Fruit fly (Drosophila melanogaster): ENCODE measurements around the gene spz5.

Gene spz5

dm6 chr3L:2861949-2862569 is 29.9 kb downstream of the spz5 start (continued):
- TF ChIP-seq CG11294 (GFP tag; IDR thresholded peaks at IDR 0.05) (no peak), ss (GFP tag; optimal IDR thresholded peaks at IDR 0.05) (peak; percentile 33 to 38), Smox (GFP tag; optimal IDR thresholded peaks at IDR 0.05) (peak; percentile 18), CG6163 (GFP tag; IDR thresholded peaks at IDR 0.05) (no peak), CG3919 (GFP tag; optimal IDR thresholded peaks at IDR 0.05) (no peak), Ets96B (tag; optimal IDR thresholded peaks at IDR 0.05) (peak; percentile 16), CG11762 (GFP tag; optimal IDR thresholded peaks at IDR 0.05; ENCODE audit: insufficient read depth) (no peak), pdm3 (GFP tag; optimal IDR thresholded peaks at IDR 0.05) (peak; percentile 26), Blimp-1 (GFP tag; optimal IDR thresholded peaks at IDR 0.05) (no peak), CG6276 (GFP tag; optimal IDR thresholded peaks at IDR 0.05) (no peak), dsx (GFP tag; optimal IDR thresholded peaks at IDR 0.05; ENCODE audit: poor library complexity, severe bottlenecking) (peak; percentile 23), dac (GFP tag; optimal IDR thresholded peaks at IDR 0.05) (no peak), Eip78C (GFP tag) (peak; percentile 58), achi (GFP tag; optimal IDR thresholded peaks at IDR 0.05) (peak; percentile 16)

- TF ChIP-seq CG8319 (GFP tag; optimal IDR thresholded peaks at IDR 0.05) = no peak
- no peak for TF ChIP-seq fkh (GFP tag; optimal IDR thresholded peaks at IDR 0.05)
- peak; percentile 8 for TF ChIP-seq fd59A (GFP tag; optimal IDR thresholded peaks at IDR 0.05)
- no peak for TF ChIP-seq Eip93F (GFP tag; optimal IDR thresholded peaks at IDR 0.05)
- TF ChIP-seq OdsH (GFP tag; optimal IDR thresholded peaks at IDR 0.05) = peak; percentile 19
- TF ChIP-seq CG3032 (tag; optimal IDR thresholded peaks at IDR 0.05) = peak; percentile 29
- peak; percentile 23 for TF ChIP-seq Hr39 (GFP tag; optimal IDR thresholded peaks at IDR 0.05)
- TF ChIP-seq CG7368 (GFP tag; optimal IDR thresholded peaks at IDR 0.05) = no peak
- TF ChIP-seq topi (GFP tag; optimal IDR thresholded peaks at IDR 0.05) = peak; percentile 9
- TF ChIP-seq CG11762 (GFP tag; optimal IDR thresholded peaks at IDR 0.05; ENCODE audit: insufficient read depth) = no peak
- no peak for TF ChIP-seq Eip75B (GFP tag; optimal IDR thresholded peaks at IDR 0.05)
- TF ChIP-seq CG10669 (GFP tag; optimal IDR thresholded peaks at IDR 0.05) = peak; percentile 38
- TF ChIP-seq CG11294 (GFP tag; IDR thresholded peaks at IDR 0.05) = no peak
- peak; percentile 20 for TF ChIP-seq spab (GFP tag; optimal IDR thresholded peaks at IDR 0.05)
- TF ChIP-seq eg (GFP tag; IDR thresholded peaks at IDR 0.05) = no peak
- no peak for TF ChIP-seq Ets21C (GFP tag; optimal IDR thresholded peaks at IDR 0.05)
- TF ChIP-seq dsx (GFP tag; optimal IDR thresholded peaks at IDR 0.05; ENCODE audit: poor library complexity, severe bottlenecking) = no peak
- peak; percentile 1 for TF ChIP-seq CG31627 (GFP tag; optimal IDR thresholded peaks at IDR 0.05)
- peak; percentile 23 to 25 for TF ChIP-seq ss (GFP tag; optimal IDR thresholded peaks at IDR 0.05)
- TF ChIP-seq esn (GFP tag; optimal IDR thresholded peaks at IDR 0.05) = peak; percentile 10
- TF ChIP-seq CG8119 (GFP tag; IDR thresholded peaks at IDR 0.05) = no peak
- TF ChIP-seq Lpt (GFP tag; optimal IDR thresholded peaks at IDR 0.05) = no peak
- TF ChIP-seq CG6808 (GFP tag; optimal IDR thresholded peaks at IDR 0.05) = no peak
- no peak for TF ChIP-seq salr (GFP tag; optimal IDR thresholded peaks at IDR 0.05)
- TF ChIP-seq pdm3 (GFP tag; optimal IDR thresholded peaks at IDR 0.05) = peak; percentile 3
- TF ChIP-seq CG9139 (GFP tag; optimal IDR thresholded peaks at IDR 0.05) = no peak
- TF ChIP-seq lz (GFP tag; optimal IDR thresholded peaks at IDR 0.05) = no peak
- no peak for TF ChIP-seq CG6792 (GFP tag; optimal IDR thresholded peaks at IDR 0.05)
- no peak for TF ChIP-seq fd85E (GFP tag; optimal IDR thresholded peaks at IDR 0.05)
- no peak for TF ChIP-seq CG6163 (GFP tag; IDR thresholded peaks at IDR 0.05)
- no peak for TF ChIP-seq CG6276 (GFP tag; optimal IDR thresholded peaks at IDR 0.05)
- TF ChIP-seq Ets96B (tag; optimal IDR thresholded peaks at IDR 0.05) = peak; percentile 22
- TF ChIP-seq Hr38 (GFP tag; optimal IDR thresholded peaks at IDR 0.05) = no peak
- peak; percentile 30 for TF ChIP-seq CG32006 (GFP tag; optimal IDR thresholded peaks at IDR 0.05)
- no peak for TF ChIP-seq achi (GFP tag; optimal IDR thresholded peaks at IDR 0.05)
- TF ChIP-seq CG6854 (GFP tag; optimal IDR thresholded peaks at IDR 0.05) = no peak
- no peak for TF ChIP-seq CG16779 (tag; optimal IDR thresholded peaks at IDR 0.05)
- no peak for TF ChIP-seq CG34406 (GFP tag; optimal IDR thresholded peaks at IDR 0.05)
- TF ChIP-seq Sox102F (GFP tag; optimal IDR thresholded peaks at IDR 0.05) = no peak
- peak; percentile 65 for TF ChIP-seq svp (GFP tag)
- TF ChIP-seq dac (GFP tag; optimal IDR thresholded peaks at IDR 0.05) = no peak
- TF ChIP-seq CG4318 (GFP tag; optimal IDR thresholded peaks at IDR 0.05) = no peak
- no peak for TF ChIP-seq CG8632 (GFP tag; optimal IDR thresholded peaks at IDR 0.05)
- TF ChIP-seq CG15336 (GFP tag; IDR thresholded peaks at IDR 0.05) = no peak
Observed at dm6 chr3L:2860087-2860486, 31.9 kb downstream of the spz5 start.
